Worm (Caenorhabditis elegans) whole organism, L1 larva: ENCODE measurements around the gene C35B1.2.

Experiments
- C16A3.4 ChIP-seq: fragments of 150-350 bp; optimal IDR thresholded peaks from 2 replicates; lab custom pipeline; 2014; ENCODE audit warnings: missing biosample characterization, missing genetic modification characterization
- ceh-63 ChIP-seq: fragments of 200-800 bp; sonication (Bioruptor generic); optimal IDR thresholded peaks from 2 replicates; lab custom pipeline; 2018; ENCODE audit warnings: mild to moderate bottlenecking, missing genetic modification characterization, missing compliant biosample characterization
- ceh-8 ChIP-seq: fragments of 200-800 bp; sonication (Bioruptor generic); optimal IDR thresholded peaks from 2 replicates; lab custom pipeline; 2018; ENCODE audit warnings: mild to moderate bottlenecking, missing genetic modification characterization, moderate library complexity, missing compliant biosample characterization
- ceh-82 ChIP-seq, 3 experiments: fragments of 150-350 bp in 1 of 3; sonication (generic microtip) in 2 of 3; optimal IDR thresholded peaks; 2 replicates each; lab custom pipeline; 2014 to 2017; ENCODE audit warnings: missing biosample characterization in 3 of 3, missing genetic modification characterization in 3 of 3
- ceh-90 ChIP-seq: sonication (generic microtip); optimal IDR thresholded peaks from 2 replicates; lab custom pipeline; 2016; ENCODE audit warnings: missing genetic modification characterization, missing compliant biosample characterization
- dpl-1 ChIP-seq, 3 experiments: fragments of 150-350 bp in 2 of 3; sonication (generic microtip) in 1 of 3; optimal IDR thresholded peaks; 2 replicates each; lab custom pipeline; 2014 to 2017; ENCODE audit warnings: missing biosample characterization in 3 of 3, missing genetic modification characterization in 3 of 3, missing genetic modification reagents in 3 of 3
- efl-1 ChIP-seq, 4 experiments: fragments of 150-350 bp; optimal IDR thresholded peaks in 3 of 4; peaks in 1 of 4; 1 replicate in 1 of 4; 2 replicates in 3 of 4; lab custom pipeline; 2014; ENCODE audit warnings: missing biosample characterization in 2 of 4, missing genetic modification characterization in 2 of 4, missing genetic modification reagents in 2 of 4
- efl-3 ChIP-seq: fragments of 200-800 bp; sonication (Bioruptor generic); optimal IDR thresholded peaks from 2 replicates; lab custom pipeline; 2018; ENCODE audit warnings: mild to moderate bottlenecking, missing genetic modification characterization, missing compliant biosample characterization
- egl-13 ChIP-seq: sonication (generic microtip); optimal IDR thresholded peaks from 2 replicates; lab custom pipeline; 2016; ENCODE audit warnings: missing genotype, missing genetic modification reagents, missing genetic modification characterization, missing compliant biosample characterization
- elt-2 ChIP-seq: sonication (generic microtip); optimal IDR thresholded peaks from 2 replicates; lab custom pipeline; 2016; ENCODE audit warnings: missing genetic modification characterization, mild to moderate bottlenecking, inconsistent platforms, missing compliant biosample characterization, missing genetic modification reagents
- elt-3 ChIP-seq, 6 experiments: fragments of 150-350 bp in 1 of 6; sonication (generic microtip); optimal IDR thresholded peaks; 2 replicates each; lab custom pipeline; 2017 to 2018; ENCODE audit warnings: missing biosample characterization in 6 of 6, missing genetic modification characterization in 6 of 6, inconsistent platforms in 1 of 6
- ets-5 ChIP-seq: fragments of 200-800 bp; sonication (Bioruptor generic); IDR thresholded peaks from 2 replicates; pipeline ENCODE4 v1.3.6; 2022; ENCODE audit warnings: missing genetic modification characterization, missing compliant biosample characterization
- fkh-4 ChIP-seq: sonication (generic microtip); optimal IDR thresholded peaks from 2 replicates; lab custom pipeline; 2016; ENCODE audit warnings: missing compliant biosample characterization, missing genetic modification characterization, borderline replicate concordance
- irx-1 ChIP-seq: sonication (generic microtip); optimal IDR thresholded peaks from 2 replicates; lab custom pipeline; 2016; ENCODE audit warnings: missing genetic modification characterization, missing compliant biosample characterization
- isw-1 ChIP-seq: fragments of 200-800 bp; sonication (Bioruptor generic); IDR thresholded peaks from 2 replicates; pipeline ENCODE4 v1.3.6; 2022; ENCODE audit warnings: missing genetic modification characterization, missing compliant biosample characterization
- lin-15B ChIP-seq: fragments of 150-350 bp; sonication (generic microtip); optimal IDR thresholded peaks from 3 replicates; lab custom pipeline; 2014; ENCODE audit warnings: missing biosample characterization, missing genetic modification characterization
- lin-35 ChIP-seq, 2 experiments: fragments of 150-350 bp; optimal IDR thresholded peaks; 2 replicates each; lab custom pipeline; 2014; ENCODE audit warnings: missing biosample characterization in 2 of 2, missing genetic modification characterization in 2 of 2, missing genetic modification reagents in 2 of 2
- lin-39 ChIP-seq: fragments of 150-350 bp; optimal IDR thresholded peaks from 2 replicates; lab custom pipeline; 2014; ENCODE audit warnings: missing biosample characterization, missing genetic modification reagents, missing genetic modification characterization
- lsy-2 ChIP-seq, 2 experiments: fragments of 150-350 bp; optimal IDR thresholded peaks; 2 replicates each; lab custom pipeline; 2014; ENCODE audit warnings: missing biosample characterization in 2 of 2, missing genetic modification characterization in 2 of 2
- mep-1 ChIP-seq: fragments of 150-350 bp; optimal IDR thresholded peaks from 2 replicates; lab custom pipeline; 2014; ENCODE audit warnings: missing biosample characterization, missing genetic modification characterization
- nhr-11 ChIP-seq: fragments of 150-350 bp; optimal IDR thresholded peaks from 2 replicates; lab custom pipeline; 2014; ENCODE audit warnings: missing biosample characterization, missing genetic modification characterization
- nhr-20 ChIP-seq: sonication (generic microtip); optimal IDR thresholded peaks from 2 replicates; lab custom pipeline; 2016; ENCODE audit warnings: mild to moderate bottlenecking, missing genetic modification characterization, missing compliant biosample characterization
- nhr-237 ChIP-seq: fragments of 150-350 bp; optimal IDR thresholded peaks from 2 replicates; lab custom pipeline; 2014; ENCODE audit warnings: missing biosample characterization, missing genetic modification characterization
- nhr-28 ChIP-seq: fragments of 150-350 bp; optimal IDR thresholded peaks from 2 replicates; lab custom pipeline; 2014; ENCODE audit warnings: missing biosample characterization, missing genetic modification characterization
- nhr-47 ChIP-seq: sonication (generic microtip); optimal IDR thresholded peaks from 2 replicates; lab custom pipeline; 2016; ENCODE audit warnings: mild to moderate bottlenecking, missing genetic modification characterization, moderate library complexity, missing compliant biosample characterization
- nhr-84 ChIP-seq: sonication (generic microtip); optimal IDR thresholded peaks from 2 replicates; lab custom pipeline; 2017; ENCODE audit warnings: missing biosample characterization, missing genetic modification characterization
- nhr-90 ChIP-seq: sonication (generic microtip); optimal IDR thresholded peaks from 2 replicates; lab custom pipeline; 2016; ENCODE audit warnings: mild to moderate bottlenecking, missing genetic modification characterization, missing compliant biosample characterization; ENCODE audit not compliant: poor library complexity
- pax-3 ChIP-seq: fragments of 200-800 bp; sonication (Bioruptor generic); optimal IDR thresholded peaks from 2 replicates; lab custom pipeline; 2018; ENCODE audit warnings: mild to moderate bottlenecking, missing genetic modification characterization, moderate library complexity, missing compliant biosample characterization
- pqm-1 ChIP-seq: sonication (generic microtip); optimal IDR thresholded peaks from 3 replicates; lab custom pipeline; 2017; ENCODE audit warnings: missing biosample characterization, missing genetic modification characterization
- rnt-1 ChIP-seq: sonication (generic microtip); optimal IDR thresholded peaks from 2 replicates; lab custom pipeline; 2016; ENCODE audit warnings: mild to moderate bottlenecking, missing genetic modification characterization, moderate library complexity, missing compliant biosample characterization
- sox-4 ChIP-seq: sonication (generic microtip); optimal IDR thresholded peaks from 2 replicates; lab custom pipeline; 2016; ENCODE audit warnings: missing genetic modification characterization, missing compliant biosample characterization
- sup-37 ChIP-seq: fragments of 200-800 bp; sonication (Bioruptor generic); optimal IDR thresholded peaks from 2 replicates; lab custom pipeline; 2018; ENCODE audit warnings: mild to moderate bottlenecking, missing genetic modification characterization, missing compliant biosample characterization
- unc-30 ChIP-seq: sonication (generic microtip); optimal IDR thresholded peaks from 2 replicates; lab custom pipeline; 2017; ENCODE audit warnings: missing biosample characterization, missing genetic modification characterization
- unc-62 ChIP-seq: fragments of 150-350 bp; optimal IDR thresholded peaks from 2 replicates; lab custom pipeline; 2014; ENCODE audit warnings: missing biosample characterization, missing genetic modification reagents, missing genetic modification characterization
- unc-98 ChIP-seq: fragments of 200-800 bp; sonication (Bioruptor generic); IDR thresholded peaks from 2 replicates; pipeline ENCODE4 v1.3.6; 2022; ENCODE audit warnings: missing genetic modification characterization, missing compliant biosample characterization
- vab-15 ChIP-seq: sonication (generic microtip); optimal IDR thresholded peaks from 2 replicates; lab custom pipeline; 2017; ENCODE audit warnings: missing genotype, mild to moderate bottlenecking, missing genetic modification characterization, missing compliant biosample characterization
- zag-1 ChIP-seq: fragments of 150-350 bp; optimal IDR thresholded peaks from 2 replicates; lab custom pipeline; 2014; ENCODE audit warnings: missing biosample characterization, missing genetic modification characterization
- ztf-4 ChIP-seq: fragments of 150-350 bp; optimal IDR thresholded peaks from 2 replicates; lab custom pipeline; 2014; ENCODE audit warnings: missing biosample characterization, missing genetic modification characterization

C35B1.2 gene

ce11 chrIV:4074610-4075009, 11.4 kb upstream of the C35B1.2 start, which contains the start of gene W03D2.9:
Gene W03D2.9 (minus strand): TSS chrIV:4074710.
- no peak for TF ChIP-seq nhr-11 (tag; lab: Kevin White, UChicago)
- no peak for TF ChIP-seq unc-62 (GFP tag; lab: Kevin White, UChicago)
- TF ChIP-seq efl-3 (GFP tag; lab: Kevin White, UChicago) = no peak
- TF ChIP-seq nhr-84 (tag; lab: Kevin White, UChicago) = no peak
- no peak for TF ChIP-seq pax-3
- TF ChIP-seq dpl-1 (GFP tag; optimal IDR thresholded peaks at IDR 0.05; lab: Kevin White, UChicago) = no peak
- TF ChIP-seq ets-5 (GFP tag; lab: Robert Waterston, UW) = no peak
- TF ChIP-seq irx-1 = no peak
- TF ChIP-seq sox-4 (tag; lab: Kevin White, UChicago) = no peak
- TF ChIP-seq sup-37 (GFP tag; lab: Kevin White, UChicago) = no peak

ce11 chrIV:4076690-4077295, 9.2 kb upstream of the C35B1.2 start:
- TF ChIP-seq efl-1 (optimal IDR thresholded peaks at IDR 0.05; lab: Kevin White, UChicago) (no peak), efl-1 (GFP tag; optimal IDR thresholded peaks at IDR 0.05 in 1 of 2; lab: Kevin White, UChicago) (peak in 1 of 2 experiments; percentile 15), ceh-8 (GFP tag; lab: Kevin White, UChicago) (peak; percentile 44), sup-37 (GFP tag; lab: Kevin White, UChicago) (no peak), lin-15B (tag; lab: Kevin White, UChicago) (no peak)

ce11 chrIV:4078901-4079300, 7.1 kb upstream of the C35B1.2 start, which contains the start of gene C35B1.8:
Gene C35B1.8 (minus strand): TSS chrIV:4079001.
- TF ChIP-seq rnt-1 (tag; lab: Kevin White, UChicago) (no peak), ceh-90 (tag; lab: Kevin White, UChicago) (no peak), nhr-11 (tag; lab: Kevin White, UChicago) (no peak), pqm-1 (tag; lab: Kevin White, UChicago) (no peak), mep-1 (tag; lab: Kevin White, UChicago) (no peak), zag-1 (no peak), elt-2 (tag; lab: Kevin White, UChicago) (no peak), nhr-28 (no peak), ceh-63 (GFP tag; lab: Kevin White, UChicago) (no peak), lin-15B (tag; lab: Kevin White, UChicago) (no peak), ztf-4 (tag; lab: Kevin White, UChicago) (no peak), isw-1 (GFP tag; lab: Robert Waterston, UW) (no peak)

ce11 chrIV:4079514-4079913, 6.5 kb upstream of the C35B1.2 start, which contains the start of gene C35B1.4:
Gene C35B1.4 (plus strand): TSS chrIV:4079814.
- no peak for TF ChIP-seq ceh-82 (tag; optimal IDR thresholded peaks at IDR 0.05; lab: Kevin White, UChicago)
- TF ChIP-seq nhr-47 (tag; lab: Kevin White, UChicago) = no peak
- TF ChIP-seq nhr-20 (tag; lab: Kevin White, UChicago) = no peak
- TF ChIP-seq lin-35 (GFP tag; optimal IDR thresholded peaks at IDR 0.05; lab: Kevin White, UChicago) = no peak
- TF ChIP-seq nhr-237 = no peak
- no peak for TF ChIP-seq lin-39 (tag; lab: Kevin White, UChicago)
- TF ChIP-seq unc-98 (GFP tag; lab: Robert Waterston, UW) = no peak
- no peak for TF ChIP-seq pax-3
- TF ChIP-seq pqm-1 (tag; lab: Kevin White, UChicago) = no peak
- no peak for TF ChIP-seq egl-13 (tag; lab: Kevin White, UChicago)
- no peak for TF ChIP-seq ztf-4 (tag; lab: Kevin White, UChicago)
- no peak for TF ChIP-seq fkh-4 (tag; lab: Kevin White, UChicago)
- no peak for TF ChIP-seq elt-3 (tag; optimal IDR thresholded peaks at IDR 0.05; lab: Kevin White, UChicago)
- no peak for TF ChIP-seq lsy-2 (tag; optimal IDR thresholded peaks at IDR 0.05; lab: Kevin White, UChicago)
- no peak for TF ChIP-seq C16A3.4 (tag; lab: Kevin White, UChicago)
- TF ChIP-seq nhr-90 (tag; lab: Kevin White, UChicago) = no peak
- TF ChIP-seq vab-15 (tag; lab: Kevin White, UChicago) = no peak
- TF ChIP-seq dpl-1 (GFP tag; optimal IDR thresholded peaks at IDR 0.05; lab: Kevin White, UChicago) = no peak
- no peak for TF ChIP-seq unc-30 (tag; lab: Kevin White, UChicago)
